ENCODE assay signal across 4 worm cellular contexts in genomic region chrX:14900487-14900886, ce11.
A peak's percentile ranks its signal among the peaks of the same experiment; 100 is the strongest.
TF ChIP-seq lines count a peak whose summit lies in the region.

No protein-coding gene starts in this region.

TF ChIP-seq in whole organism, L3 larva, 47 proteins besides CTCF, POLR2A, EP300 and RAD21:
- TF ChIP-seq snpc-4 (tag; optimal IDR thresholded peaks at IDR 0.05; lab: Kevin White, UChicago) (no peak), elt-3 (tag; optimal IDR thresholded peaks at IDR 0.05; lab: Kevin White, UChicago) (peak in 2 of 3 experiments; percentile 26 to 27), R02D3.7 (tag; optimal IDR thresholded peaks at IDR 0.05; lab: Kevin White, UChicago) (no peak), ZK546.5 (tag; optimal IDR thresholded peaks at IDR 0.05; lab: Kevin White, UChicago) (no peak), nhr-25 (tag; optimal IDR thresholded peaks at IDR 0.05; lab: Kevin White, UChicago) (peak; percentile 47), nhr-43 (tag; optimal IDR thresholded peaks at IDR 0.05; lab: Kevin White, UChicago; ENCODE audit: poor library complexity, severe bottlenecking) (peak; percentile 0)

TF ChIP-seq in whole organism, L4 larva, 104 proteins besides CTCF, POLR2A, EP300 and RAD21:
- TF ChIP-seq mxl-3 (GFP tag; optimal IDR thresholded peaks at IDR 0.05; lab: Kevin White, UChicago): peak; percentile 40
- no peak for TF ChIP-seq egl-43 (GFP tag; IDR thresholded peaks at IDR 0.05; lab: Robert Waterston, UW)

TF ChIP-seq in whole organism, late embryonic, 69 proteins besides CTCF, POLR2A, EP300 and RAD21:
- TF ChIP-seq elt-2 (tag; optimal IDR thresholded peaks at IDR 0.05; lab: Kevin White, UChicago) (peak; percentile 41), eyg-1 (tag; optimal IDR thresholded peaks at IDR 0.05; lab: Kevin White, UChicago) (no peak)

TF ChIP-seq in whole organism, mixed stage, embryonic, 35 proteins besides CTCF, POLR2A, EP300 and RAD21:
- TF ChIP-seq ztf-11 (tag; optimal IDR thresholded peaks at IDR 0.05; lab: Kevin White, UChicago): no peak
- TF ChIP-seq elt-3 (tag; optimal IDR thresholded peaks at IDR 0.05; lab: Kevin White, UChicago): peak; percentile 59
